Worm (Caenorhabditis elegans): ENCODE data around the gene C27H5.6.
A peak's percentile ranks its signal among the peaks of the same experiment; 100 is the strongest.

ce11 chrII:7182630-7183029 is 4.4 kb downstream of the C27H5.6 start:
- TF ChIP-seq ceh-8 (GFP tag; optimal IDR thresholded peaks at IDR 0.05) (no peak), ceh-82 (tag; optimal IDR thresholded peaks at IDR 0.05) (peak in 1 of 3 experiments; percentile 37)
